Worm (Caenorhabditis elegans) whole organism, L4 larva: ENCODE results near the gene cgt-3.

Source experiments
- F26F4.8 ChIP-seq: fragments of 200-800 bp; sonication (Bioruptor generic); conservative IDR thresholded peaks from 2 replicates; pipeline ENCODE4 v1.3.6; 2022; ENCODE audit warnings: missing genetic modification characterization, missing compliant biosample characterization
- lsy-2 ChIP-seq, 2 experiments: fragments of 150-350 bp in 1 of 2; sonication (generic microtip) in 1 of 2; optimal IDR thresholded peaks; 2 replicates each; lab custom pipeline; 2014 to 2017; ENCODE audit warnings: missing biosample characterization in 2 of 2, missing genetic modification characterization in 2 of 2
- nhr-11 ChIP-seq: fragments of 150-350 bp; optimal IDR thresholded peaks from 2 replicates; lab custom pipeline; 2014; ENCODE audit warnings: missing biosample characterization, missing genetic modification characterization
- skn-1 ChIP-seq: fragments of 150-350 bp; optimal IDR thresholded peaks from 2 replicates; lab custom pipeline; 2014; ENCODE audit warnings: missing biosample characterization, missing genetic modification characterization

- TF ChIP-seq nhr-11: no peak
- TF ChIP-seq F26F4.8 (GFP tag; lab: Robert Waterston, UW): no peak
- no peak for TF ChIP-seq skn-1 (tag; lab: Kevin White, UChicago)
- no peak for TF ChIP-seq lsy-2 (tag; optimal IDR thresholded peaks at IDR 0.05; lab: Kevin White, UChicago)
These were observed 5.9 kb downstream of the cgt-3 start, which contains the start of gene frh-1 for ce11 chrII:5917010-5917472.
